Worm (Caenorhabditis elegans): ENCODE measurements around the gene F31A3.5.

Gene F31A3.5

ce11 chrX:17505547-17506181 lies 57.7 kb downstream of the F31A3.5 start (continued):
- TF ChIP-seq snpc-4 (GFP tag; optimal IDR thresholded peaks at IDR 0.05) (no peak), snpc-4 (tag; optimal IDR thresholded peaks at IDR 0.05) (peak in 2 of 4 experiments; percentile 50 to 54), attf-5 (GFP tag; optimal IDR thresholded peaks at IDR 0.05) (no peak), ceh-58 (GFP tag; IDR thresholded peaks at IDR 0.05) (no peak), mes-4 (tag; optimal IDR thresholded peaks at IDR 0.05) (no peak), nhr-120 (GFP tag; IDR thresholded peaks at IDR 0.05) (no peak), somi-1 (GFP tag; optimal IDR thresholded peaks at IDR 0.05) (peak; percentile 92), him-1 (tag; optimal IDR thresholded peaks at IDR 0.05) (no peak), B0019.2 (GFP tag; conservative IDR thresholded peaks at IDR 0.05) (no peak), snpc-3.4 (tag; optimal IDR thresholded peaks at IDR 0.05) (no peak), F37B4.10 (GFP tag; IDR thresholded peaks at IDR 0.05) (no peak), madf-8 (GFP tag; conservative IDR thresholded peaks at IDR 0.05) (no peak), sea-2 (GFP tag; IDR thresholded peaks at IDR 0.05) (no peak), ekl-4 (GFP tag; IDR thresholded peaks at IDR 0.05) (no peak), let-607 (tag; optimal IDR thresholded peaks at IDR 0.05) (peak; percentile 7 to 48), hmg-1.2 (GFP tag; IDR thresholded peaks at IDR 0.05) (peak; percentile 77; the same call in 1 of the 2 replicates), ceh-91 (GFP tag; IDR thresholded peaks at IDR 0.05) (no peak), T26A5.8 (tag; optimal IDR thresholded peaks at IDR 0.05) (no peak), rpc-1 (optimal IDR thresholded peaks at IDR 0.05) (no peak), rpc-1 (tag; optimal IDR thresholded peaks at IDR 0.05) (no peak), Y95B8A.8 (GFP tag; IDR thresholded peaks at IDR 0.05) (no peak), ceh-27 (GFP tag; optimal IDR thresholded peaks at IDR 0.05) (peak; percentile 84), attf-6 (GFP tag; IDR thresholded peaks at IDR 0.05) (no peak), pbrm-1 (GFP tag; IDR thresholded peaks at IDR 0.05) (no peak), Y67H2A.10 (GFP tag; conservative IDR thresholded peaks at IDR 0.05) (no peak), ZK185.1 (tag; optimal IDR thresholded peaks at IDR 0.05; ENCODE audit: poor library complexity, severe bottlenecking) (peak; percentile 22), B0035.1 (tag; optimal IDR thresholded peaks at IDR 0.05) (no peak), ceh-100 (GFP tag; IDR thresholded peaks at IDR 0.05) (no peak), hsf-1 (GFP tag; IDR thresholded peaks at IDR 0.05) (no peak), sdz-38 (tag; optimal IDR thresholded peaks at IDR 0.05) (no peak), ztf-28 (GFP tag; IDR thresholded peaks at IDR 0.05) (no peak), nfya-1 (tag; optimal IDR thresholded peaks at IDR 0.05; ENCODE audit: borderline replicate concordance, insufficient read depth) (no peak), snpc-1.3 (tag; optimal IDR thresholded peaks at IDR 0.05; ENCODE audit: insufficient read depth) (no peak), dox-1 (GFP tag; IDR thresholded peaks at IDR 0.05) (no peak), K12H6.12 (tag; optimal IDR thresholded peaks at IDR 0.05) (peak; percentile 84), lsl-1 (GFP tag; optimal IDR thresholded peaks at IDR 0.05) (no peak), aptf-3 (GFP tag; IDR thresholded peaks at IDR 0.05) (no peak), lin-35 (GFP tag; optimal IDR thresholded peaks at IDR 0.05) (peak in 1 of 3 experiments; percentile 69), ama-1 (optimal IDR thresholded peaks at IDR 0.05) (no peak), ama-1 (GFP tag; optimal IDR thresholded peaks at IDR 0.05) (no peak), F22D6.2 (tag; optimal IDR thresholded peaks at IDR 0.05) (peak; percentile 61), madf-3 (GFP tag; IDR thresholded peaks at IDR 0.05) (no peak), hlh-12 (tag; optimal IDR thresholded peaks at IDR 0.05) (no peak), dpl-1 (GFP tag; optimal IDR thresholded peaks at IDR 0.05) (no peak), sptf-2 (GFP tag; optimal IDR thresholded peaks at IDR 0.05) (no peak), zfh-2 (GFP tag; conservative IDR thresholded peaks at IDR 0.05) (no peak), nfyb-1 (GFP tag; IDR thresholded peaks at IDR 0.05) (no peak), lin-54 (GFP tag; optimal IDR thresholded peaks at IDR 0.05) (no peak), ztf-22 (GFP tag; optimal IDR thresholded peaks at IDR 0.05) (peak; percentile 84)

All from whole organism, young adult.